In genomic region chrX:14970221-14970801, ce11 we compare ENCODE assay signal across 2 worm cellular contexts.
A peak's percentile ranks its signal among the peaks of the same experiment; 100 is the strongest.
TF ChIP-seq lines count a peak whose summit lies in the region.

Gene flwr-1 (minus strand): TSS chrX:14970271.
Gene tbc-1 (plus strand): TSS chrX:14970751.

TF ChIP-seq in whole organism, L4 larva, 104 proteins besides CTCF, POLR2A, EP300 and RAD21 (continued from another document):
- TF ChIP-seq F26F4.8 (GFP tag; conservative IDR thresholded peaks at IDR 0.05; lab: Robert Waterston, UW) (no peak), D1046.2 (GFP tag; IDR thresholded peaks at IDR 0.05; lab: Robert Waterston, UW) (no peak), tra-1 (GFP tag; IDR thresholded peaks at IDR 0.05; lab: Robert Waterston, UW) (no peak), daf-19 (GFP tag; conservative IDR thresholded peaks at IDR 0.05; lab: Robert Waterston, UW) (no peak), mxl-3 (GFP tag; optimal IDR thresholded peaks at IDR 0.05; lab: Kevin White, UChicago) (peak; percentile 1), nhr-6 (tag; optimal IDR thresholded peaks at IDR 0.05; lab: Kevin White, UChicago) (no peak), aha-1 (tag; lab: Kevin White, UChicago) (no peak), ceh-28 (tag; optimal IDR thresholded peaks at IDR 0.05; lab: Kevin White, UChicago) (peak; percentile 35), F44E2.7 (GFP tag; IDR thresholded peaks at IDR 0.05; lab: Robert Waterston, UW) (no peak), Y5F2A.4 (GFP tag; optimal IDR thresholded peaks at IDR 0.05; lab: Kevin White, UChicago) (no peak), dpl-1 (GFP tag; optimal IDR thresholded peaks at IDR 0.05; lab: Kevin White, UChicago) (no peak), lin-13 (GFP tag; optimal IDR thresholded peaks at IDR 0.05; lab: Kevin White, UChicago) (no peak), ZK337.2 (GFP tag; IDR thresholded peaks at IDR 0.05; lab: Robert Waterston, UW) (no peak), snpc-4 (tag; optimal IDR thresholded peaks at IDR 0.05; lab: Kevin White, UChicago) (no peak), ces-1 (GFP tag; optimal IDR thresholded peaks at IDR 0.05; lab: Kevin White, UChicago) (no peak), lir-3 (tag; optimal IDR thresholded peaks at IDR 0.05; lab: Kevin White, UChicago) (no peak), T20F7.1 (GFP tag; optimal IDR thresholded peaks at IDR 0.05; lab: Kevin White, UChicago) (peak; percentile 94), mep-1 (tag; optimal IDR thresholded peaks at IDR 0.05; lab: Kevin White, UChicago) (no peak), nhr-237 (tag; optimal IDR thresholded peaks at IDR 0.05; lab: Kevin White, UChicago) (no peak), nhr-28 (tag; optimal IDR thresholded peaks at IDR 0.05; lab: Kevin White, UChicago) (peak; percentile 10), madf-5 (GFP tag; IDR thresholded peaks at IDR 0.05; lab: Robert Waterston, UW) (no peak), Y105C5A.15 (GFP tag; IDR thresholded peaks at IDR 0.05; lab: Robert Waterston, UW) (no peak), hlh-11 (tag; optimal IDR thresholded peaks at IDR 0.05; lab: Kevin White, UChicago) (peak; percentile 47), zip-2 (tag; optimal IDR thresholded peaks at IDR 0.05; lab: Kevin White, UChicago) (no peak), mes-2 (tag; optimal IDR thresholded peaks at IDR 0.05; lab: Kevin White, UChicago; ENCODE audit: poor library complexity, severe bottlenecking) (peak; percentile 51), hlh-30 (tag; optimal IDR thresholded peaks at IDR 0.05; lab: Kevin White, UChicago; ENCODE audit: insufficient read depth) (peak; percentile 81), lin-29 (GFP tag; IDR thresholded peaks at IDR 0.05; lab: Robert Waterston, UW) (no peak), daf-8 (GFP tag; IDR thresholded peaks at IDR 0.05; lab: Robert Waterston, UW) (no peak), ztf-11 (tag; optimal IDR thresholded peaks at IDR 0.05; lab: Kevin White, UChicago) (no peak), ctbp-1 (GFP tag; IDR thresholded peaks at IDR 0.05; lab: Robert Waterston, UW) (no peak), php-3 (GFP tag; IDR thresholded peaks at IDR 0.05; lab: Robert Waterston, UW) (no peak), ztf-7 (tag; optimal IDR thresholded peaks at IDR 0.05; lab: Kevin White, UChicago) (no peak), sdz-12 (GFP tag; optimal IDR thresholded peaks at IDR 0.05; lab: Kevin White, UChicago) (no peak), hif-1 (tag; optimal IDR thresholded peaks at IDR 0.05; lab: Kevin White, UChicago) (no peak), lin-39 (tag; optimal IDR thresholded peaks at IDR 0.05; lab: Kevin White, UChicago) (no peak), ama-1 (optimal IDR thresholded peaks at IDR 0.05; lab: Kevin White, UChicago) (no peak), nhr-41 (GFP tag; IDR thresholded peaks at IDR 0.05; lab: Robert Waterston, UW) (no peak), nhr-102 (tag; optimal IDR thresholded peaks at IDR 0.05; lab: Kevin White, UChicago) (no peak), dve-1 (tag; optimal IDR thresholded peaks at IDR 0.05; lab: Kevin White, UChicago; ENCODE audit: insufficient read depth) (peak; percentile 47), F37D6.2 (tag; optimal IDR thresholded peaks at IDR 0.05; lab: Kevin White, UChicago) (no peak), ceh-82 (tag; optimal IDR thresholded peaks at IDR 0.05; lab: Kevin White, UChicago) (no peak), vab-7 (GFP tag; IDR thresholded peaks at IDR 0.05; lab: Robert Waterston, UW) (no peak)

TF ChIP-seq in whole organism, late embryonic, 69 proteins besides CTCF, POLR2A, EP300 and RAD21 (continued from another document):
- TF ChIP-seq pag-3 (tag; optimal IDR thresholded peaks at IDR 0.05; lab: Kevin White, UChicago; ENCODE audit: borderline replicate concordance) (no peak), hlh-30 (tag; optimal IDR thresholded peaks at IDR 0.05; lab: Kevin White, UChicago; ENCODE audit: insufficient read depth) (peak; percentile 70)
